Worm (Caenorhabditis elegans): ENCODE data around the gene C18A3.11.

C18A3.11 gene

DNA sequence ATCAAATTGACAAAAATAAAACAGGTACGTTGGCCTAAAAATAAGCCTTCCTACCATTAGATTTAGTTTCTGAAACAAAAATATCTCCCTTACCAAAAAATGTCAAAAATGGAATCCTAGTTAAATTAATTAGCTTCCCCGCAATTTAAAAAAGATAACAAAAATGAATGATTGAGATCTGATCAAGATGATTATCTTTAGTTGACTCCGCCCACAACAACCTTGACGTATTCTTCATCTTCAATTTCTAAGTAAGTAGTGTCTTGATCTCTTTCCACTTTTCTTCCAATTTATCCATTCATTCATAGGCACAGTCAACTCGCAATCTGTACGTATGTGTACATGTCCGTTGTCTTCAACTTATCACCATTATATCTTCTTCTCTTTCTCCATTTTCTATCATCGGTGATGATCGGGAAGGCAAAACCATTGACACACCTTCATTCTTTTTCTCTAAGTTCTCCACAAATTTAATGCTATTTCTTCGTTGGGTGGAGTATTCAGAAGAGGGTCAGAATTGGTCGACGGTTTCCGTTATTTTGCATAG, 37.5 kb downstream of the C18A3.11 start:
- TF ChIP-seq tbx-9 (tag; optimal IDR thresholded peaks at IDR 0.05; ENCODE audit: borderline replicate concordance): no peak
- TF ChIP-seq ztf-6 (GFP tag; IDR thresholded peaks at IDR 0.05): no peak
- TF ChIP-seq rcor-1 (GFP tag; IDR thresholded peaks at IDR 0.05): no peak
- TF ChIP-seq Y95B8A.8 (GFP tag; IDR thresholded peaks at IDR 0.05): no peak

DNA sequence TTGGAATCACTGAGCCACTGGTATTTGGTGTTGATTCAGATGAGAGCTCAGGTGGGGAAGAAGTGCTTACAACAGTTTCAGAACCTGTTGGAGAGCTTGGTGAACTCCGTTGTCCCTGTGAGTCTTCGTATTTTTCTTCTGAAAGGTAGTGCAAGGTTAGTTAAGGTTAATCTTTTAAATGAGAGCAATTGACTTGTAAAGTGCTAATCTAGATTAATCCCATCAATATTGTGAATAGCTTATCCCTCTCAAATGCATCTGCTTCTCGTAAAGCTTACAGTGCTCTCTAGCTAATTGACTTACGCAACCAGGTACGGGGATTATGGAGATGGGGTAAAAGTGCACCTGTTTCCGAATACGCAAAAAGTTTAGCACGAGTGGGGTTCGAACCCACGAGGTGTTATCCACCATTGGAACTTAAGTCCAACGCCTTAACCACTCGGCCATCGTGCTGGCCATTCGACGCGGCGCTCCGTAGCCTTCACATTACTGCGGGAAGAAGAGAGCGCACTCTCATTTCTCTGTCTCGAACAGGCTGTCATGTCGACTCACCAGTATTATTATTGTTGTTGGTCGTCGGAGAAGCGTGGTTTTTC, 41.8 kb downstream of the C18A3.11 start:
- TF ChIP-seq aptf-3 (GFP tag; IDR thresholded peaks at IDR 0.05) (no peak), egl-18 (GFP tag; IDR thresholded peaks at IDR 0.05) (no peak), repo-1 (tag; optimal IDR thresholded peaks at IDR 0.05) (peak; percentile 2), F22D6.2 (tag; optimal IDR thresholded peaks at IDR 0.05) (no peak), F33H1.4 (GFP tag; IDR thresholded peaks at IDR 0.05) (0 out of 2 replicates have a peak, but pooled peaks have one; percentile 13), attf-6 (GFP tag; IDR thresholded peaks at IDR 0.05) (peak; percentile 24; the same call in 1 of the 2 replicates), F55B11.4 (tag; optimal IDR thresholded peaks at IDR 0.05; ENCODE audit: borderline replicate concordance, insufficient read depth) (no peak), lin-35 (GFP tag; optimal IDR thresholded peaks at IDR 0.05) (no peak), F57C9.4 (tag; optimal IDR thresholded peaks at IDR 0.05) (no peak), nhr-27 (tag; optimal IDR thresholded peaks at IDR 0.05) (no peak), dox-1 (GFP tag; IDR thresholded peaks at IDR 0.05) (peak; percentile 73), ztf-6 (GFP tag; IDR thresholded peaks at IDR 0.05) (peak; percentile 73; the same call in 1 of the 2 replicates), athp-1 (tag; optimal IDR thresholded peaks at IDR 0.05) (no peak), hsf-1 (GFP tag; IDR thresholded peaks at IDR 0.05) (no peak), Y67H2A.10 (GFP tag; conservative IDR thresholded peaks at IDR 0.05) (no peak), lin-40 (tag; optimal IDR thresholded peaks at IDR 0.05) (peak; percentile 26), ceh-91 (GFP tag; IDR thresholded peaks at IDR 0.05) (no peak), ceh-100 (GFP tag; IDR thresholded peaks at IDR 0.05) (0 out of 2 replicates have a peak, but pooled peaks have one; percentile 27), T26A5.8 (tag; optimal IDR thresholded peaks at IDR 0.05) (no peak), B0261.1 (tag; optimal IDR thresholded peaks at IDR 0.05) (peak; percentile 90), ets-4 (GFP tag; optimal IDR thresholded peaks at IDR 0.05) (no peak), madf-3 (GFP tag; IDR thresholded peaks at IDR 0.05) (0 out of 2 replicates have a peak, but pooled peaks have one; percentile 55), him-1 (tag; optimal IDR thresholded peaks at IDR 0.05) (peak; percentile 80), somi-1 (GFP tag; optimal IDR thresholded peaks at IDR 0.05) (peak; percentile 57), cebp-2 (GFP tag; IDR thresholded peaks at IDR 0.05) (no peak), hlh-12 (tag; optimal IDR thresholded peaks at IDR 0.05) (no peak), lin-26 (GFP tag; IDR thresholded peaks at IDR 0.05) (peak; percentile 86), tlf-1 (GFP tag; optimal IDR thresholded peaks at IDR 0.05) (peak; percentile 7), ekl-4 (GFP tag; IDR thresholded peaks at IDR 0.05) (0 out of 2 replicates have a peak, but pooled peaks have one; percentile 11), nhr-179 (tag; optimal IDR thresholded peaks at IDR 0.05) (no peak), snpc-1.3 (tag; optimal IDR thresholded peaks at IDR 0.05; ENCODE audit: insufficient read depth) (peak; percentile 20), hmg-1.2 (GFP tag; IDR thresholded peaks at IDR 0.05) (peak; percentile 78), madf-10 (tag; optimal IDR thresholded peaks at IDR 0.05) (peak; percentile 25), snpc-1.1 (tag; optimal IDR thresholded peaks at IDR 0.05; ENCODE audit: insufficient read depth) (no peak), nhr-120 (GFP tag; IDR thresholded peaks at IDR 0.05) (no peak), nhr-90 (tag; optimal IDR thresholded peaks at IDR 0.05) (peak; percentile 58), mel-28 (tag; optimal IDR thresholded peaks at IDR 0.05; ENCODE audit: borderline replicate concordance) (no peak), ama-1 (optimal IDR thresholded peaks at IDR 0.05) (no peak), ama-1 (GFP tag; optimal IDR thresholded peaks at IDR 0.05) (no peak), C06A6.2 (GFP tag; conservative IDR thresholded peaks at IDR 0.05) (no peak), die-1 (tag; optimal IDR thresholded peaks at IDR 0.05) (peak; percentile 66), Y53G8AR.9 (GFP tag; conservative IDR thresholded peaks at IDR 0.05) (0 out of 2 replicates have a peak, but pooled peaks have one; percentile 57), ceh-27 (GFP tag; optimal IDR thresholded peaks at IDR 0.05) (peak; percentile 75)
